Fruit fly (Drosophila melanogaster) whole organism, embryonic: ENCODE measurements around the gene CG15553.

Experiments
- ATbp ChIP-seq: fragments of 200-800 bp; sonication (Bioruptor generic); optimal IDR thresholded peaks from 2 replicates; lab custom pipeline; 2017; ENCODE audit warnings: missing biosample characterization, mild to moderate bottlenecking, missing genetic modification characterization, missing genetic modification reagents
- Aef1 ChIP-seq: fragments of 200-800 bp; sonication (Bioruptor generic); IDR thresholded peaks from 3 replicates; pipeline ENCODE4 v1.3.6; 2022; ENCODE audit warnings: missing biosample characterization, missing genetic modification characterization
- Bteb2 ChIP-seq: fragments of 200-800 bp; sonication (Bioruptor generic); optimal IDR thresholded peaks from 2 replicates; lab custom pipeline; 2016; ENCODE audit warnings: missing biosample characterization, missing genetic modification characterization
- CG10565 ChIP-seq: fragments of 200-800 bp; sonication (Bioruptor generic); optimal IDR thresholded peaks from 3 replicates; lab custom pipeline; 2016; ENCODE audit warnings: missing biosample characterization, mild to moderate bottlenecking, missing genetic modification characterization
- CG11456 ChIP-seq: fragments of 200-800 bp; sonication (Bioruptor generic); IDR thresholded peaks from 3 replicates; pipeline ENCODE4 v1.3.6; 2022; ENCODE audit warnings: missing biosample characterization, missing genetic modification characterization
- CG12391 ChIP-seq: fragments of 200-800 bp; sonication (Bioruptor generic); optimal IDR thresholded peaks from 3 replicates; lab custom pipeline; 2018; ENCODE audit warnings: missing biosample characterization, mild to moderate bottlenecking, missing genetic modification characterization, moderate library complexity
- CG12942 ChIP-seq: fragments of 200-800 bp; sonication (Bioruptor generic); optimal IDR thresholded peaks from 3 replicates; lab custom pipeline; 2016; ENCODE audit warnings: missing biosample characterization, missing genetic modification characterization
- CG14710 ChIP-seq: fragments of 200-800 bp; sonication (Bioruptor generic); optimal IDR thresholded peaks from 3 replicates; lab custom pipeline; 2019; ENCODE audit warnings: missing biosample characterization, mild to moderate bottlenecking, missing genetic modification characterization, moderate library complexity
- CG16813 ChIP-seq: fragments of 200-800 bp; sonication (Bioruptor generic); IDR thresholded peaks from 3 replicates; pipeline ENCODE4 v1.3.6; 2022; ENCODE audit warnings: missing biosample characterization, missing genetic modification characterization; ENCODE audit not compliant: partially characterized antibody
- CG17328 ChIP-seq: fragments of 200-800 bp; sonication (Bioruptor generic); IDR thresholded peaks from 2 replicates; pipeline ENCODE4 v1.3.6; 2022; ENCODE audit warnings: missing biosample characterization, missing genetic modification characterization
- CG17359 ChIP-seq: fragments of 200-800 bp; sonication (Bioruptor generic); optimal IDR thresholded peaks from 3 replicates; lab custom pipeline; 2018; ENCODE audit warnings: missing biosample characterization, mild to moderate bottlenecking, missing genetic modification characterization, moderate library complexity
- CG18011 ChIP-seq: fragments of 200-800 bp; sonication (Bioruptor generic); optimal IDR thresholded peaks from 2 replicates; lab custom pipeline; 2017; ENCODE audit warnings: missing biosample characterization, missing genetic modification characterization, mild to moderate bottlenecking, moderate library complexity, missing genotype
- CG34422 ChIP-seq: fragments of 200-800 bp; sonication (Bioruptor generic); IDR thresholded peaks from 3 replicates; pipeline ENCODE4 v1.3.6; 2022; ENCODE audit warnings: missing biosample characterization, missing genetic modification characterization
- CG43689 ChIP-seq: fragments of 200-800 bp; sonication (Bioruptor generic); IDR thresholded peaks from 2 replicates; pipeline ENCODE4 v1.3.6; 2022; ENCODE audit warnings: missing biosample characterization, missing genetic modification characterization
- CG5953 ChIP-seq: fragments of 200-800 bp; sonication (Bioruptor generic); IDR thresholded peaks from 2 replicates; pipeline ENCODE4 v1.3.6; 2022; ENCODE audit warnings: missing biosample characterization, missing genetic modification characterization
- CG6175 ChIP-seq: fragments of 200-800 bp; sonication (Bioruptor generic); IDR thresholded peaks from 3 replicates; pipeline ENCODE4 v1.3.6; 2022; ENCODE audit warnings: missing biosample characterization, missing genetic modification characterization
- CG6689 ChIP-seq: fragments of 200-800 bp; sonication (Bioruptor generic); IDR thresholded peaks from 2 replicates; pipeline ENCODE4 v1.3.6; 2022; ENCODE audit warnings: missing biosample characterization, missing genetic modification characterization
- CG7745 ChIP-seq: fragments of 200-800 bp; sonication (Bioruptor generic); optimal IDR thresholded peaks from 2 replicates; lab custom pipeline; 2018; ENCODE audit warnings: missing biosample characterization, mild to moderate bottlenecking, missing genetic modification characterization, moderate library complexity
- CG8478 ChIP-seq: fragments of >200 bp; optimal IDR thresholded peaks from 2 replicates; lab custom pipeline; 2018
- CG9215 ChIP-seq: fragments of 200-800 bp; sonication (Bioruptor generic); IDR thresholded peaks from 2 replicates; pipeline ENCODE4 v1.3.6; 2022; ENCODE audit warnings: missing biosample characterization, missing genetic modification characterization
- D19A ChIP-seq: fragments of 200-800 bp; optimal IDR thresholded peaks from 3 replicates; lab custom pipeline; 2019; ENCODE audit warnings: missing biosample characterization, mild to moderate bottlenecking, missing genetic modification characterization, moderate library complexity
- Deaf1 ChIP-seq: fragments of 200-800 bp; optimal IDR thresholded peaks from 3 replicates; lab custom pipeline; 2019; ENCODE audit warnings: missing biosample characterization, mild to moderate bottlenecking, missing genetic modification characterization, moderate library complexity
- Dip2 ChIP-seq: fragments of 200-800 bp; sonication (Bioruptor generic); IDR thresholded peaks from 2 replicates; pipeline ENCODE4 v1.3.6; 2022; ENCODE audit warnings: missing biosample characterization, missing genetic modification characterization
- E2f2 ChIP-seq: fragments of 200-800 bp; sonication (Bioruptor generic); IDR thresholded peaks from 2 replicates; pipeline ENCODE4 v1.3.6; 2022; ENCODE audit warnings: missing biosample characterization, missing genetic modification characterization
- Eip74EF ChIP-seq, 2 experiments: fragments of 200-800 bp in 1 of 2; fragments of >200 bp in 1 of 2; sonication (Bioruptor generic) in 1 of 2; optimal IDR thresholded peaks; 2 replicates each; lab custom pipeline; 2017 to 2019; ENCODE audit warnings: missing biosample characterization in 2 of 2, missing genetic modification characterization in 2 of 2, mild to moderate bottlenecking in 1 of 2, moderate library complexity in 1 of 2
- Mrtf ChIP-seq: fragments of 200-800 bp; sonication (Bioruptor generic); IDR thresholded peaks from 3 replicates; pipeline ENCODE4 v1.3.6; 2022; ENCODE audit warnings: missing biosample characterization, missing genetic modification characterization
- NfI ChIP-seq: fragments of 200-800 bp; sonication (Bioruptor generic); optimal IDR thresholded peaks from 3 replicates; lab custom pipeline; 2018; ENCODE audit warnings: missing biosample characterization, mild to moderate bottlenecking, missing genetic modification characterization, moderate library complexity
- Oaz ChIP-seq: fragments of 200-800 bp; sonication (Bioruptor generic); IDR thresholded peaks from 2 replicates; pipeline ENCODE4 v1.3.6; 2022; ENCODE audit warnings: missing biosample characterization, missing genetic modification characterization
- Tbp ChIP-seq: fragments of >200 bp; optimal IDR thresholded peaks from 2 replicates; lab custom pipeline; 2018; ENCODE audit warnings: missing biosample characterization, missing genetic modification characterization
- Trl ChIP-seq, 3 experiments: fragments of >200 bp in 2 of 3; fragments of 200-800 bp in 1 of 3; sonication (Bioruptor generic) in 1 of 3; optimal IDR thresholded peaks; 2 replicates in 1 of 3; 3 replicates in 2 of 3; lab custom pipeline; 2016 to 2017; ENCODE audit warnings: missing biosample characterization in 1 of 3, missing genetic modification characterization in 1 of 3
- Vsx1 ChIP-seq: fragments of 200-800 bp; sonication (Bioruptor generic); optimal IDR thresholded peaks from 2 replicates; lab custom pipeline; 2017; ENCODE audit warnings: missing biosample characterization, mild to moderate bottlenecking, missing genetic modification characterization, missing genetic modification reagents
- ase ChIP-seq: fragments of 200-800 bp; sonication (Bioruptor generic); IDR thresholded peaks from 3 replicates; pipeline ENCODE4 v1.3.6; 2022; ENCODE audit warnings: missing biosample characterization, missing genetic modification characterization
- caup ChIP-seq: fragments of 200-800 bp; sonication (Bioruptor generic); optimal IDR thresholded peaks from 3 replicates; lab custom pipeline; 2017; ENCODE audit warnings: missing biosample characterization, mild to moderate bottlenecking, missing genetic modification characterization, moderate library complexity; ENCODE audit not compliant: severe bottlenecking
- ems ChIP-seq: fragments of 200-800 bp; sonication (Bioruptor generic); optimal IDR thresholded peaks from 3 replicates; lab custom pipeline; 2016; ENCODE audit warnings: missing biosample characterization, missing genetic modification characterization
- exex ChIP-seq: fragments of 200-800 bp; sonication (Bioruptor generic); optimal IDR thresholded peaks from 4 replicates; lab custom pipeline; 2018; ENCODE audit warnings: missing biosample characterization, mild to moderate bottlenecking, missing genetic modification characterization, moderate library complexity
- gce ChIP-seq: fragments of 200-800 bp; sonication (Bioruptor generic); IDR thresholded peaks from 3 replicates; pipeline ENCODE4 v1.3.6; 2022; ENCODE audit warnings: missing biosample characterization, missing genetic modification characterization
- gem ChIP-seq: fragments of 200-800 bp; sonication (Bioruptor generic); optimal IDR thresholded peaks from 2 replicates; lab custom pipeline; 2019; ENCODE audit warnings: missing biosample characterization, mild to moderate bottlenecking, missing genetic modification characterization, moderate library complexity
- gsb ChIP-seq: fragments of 200-800 bp; sonication (Bioruptor generic); IDR thresholded peaks from 2 replicates; pipeline ENCODE4 v1.3.6; 2022; ENCODE audit warnings: missing biosample characterization, missing genetic modification characterization
- kay ChIP-seq: fragments of 200-800 bp; sonication (Bioruptor generic); optimal IDR thresholded peaks from 2 replicates; lab custom pipeline; 2016; ENCODE audit warnings: missing biosample characterization, missing genetic modification characterization
- klu ChIP-seq: fragments of 200-800 bp; sonication (Bioruptor generic); IDR thresholded peaks from 2 replicates; pipeline ENCODE4 v1.3.6; 2022; ENCODE audit warnings: missing biosample characterization, missing genetic modification characterization
- org-1 ChIP-seq: fragments of 200-800 bp; sonication (Bioruptor generic); optimal IDR thresholded peaks from 2 replicates; lab custom pipeline; 2017; ENCODE audit warnings: missing biosample characterization, missing genetic modification characterization
- sens ChIP-seq: fragments of 200-800 bp; sonication (Bioruptor generic); peaks from one replicate; lab custom pipeline; 2016; ENCODE audit warnings: missing biosample characterization, missing genetic modification characterization
- sima ChIP-seq: fragments of 200-800 bp; sonication (Bioruptor generic); optimal IDR thresholded peaks from 2 replicates; lab custom pipeline; 2016; ENCODE audit warnings: missing biosample characterization, missing genetic modification characterization
- slou ChIP-seq: fragments of 200-800 bp; sonication (Bioruptor generic); optimal IDR thresholded peaks from 3 replicates; lab custom pipeline; 2016; ENCODE audit warnings: missing biosample characterization, missing genetic modification characterization
- toy ChIP-seq: fragments of 200-800 bp; sonication (Bioruptor generic); IDR thresholded peaks from 2 replicates; pipeline ENCODE4 v1.3.6; 2022; ENCODE audit warnings: missing biosample characterization, missing genetic modification characterization
- twi ChIP-seq: fragments of 200-800 bp; optimal IDR thresholded peaks from 2 replicates; lab custom pipeline; 2019; ENCODE audit warnings: missing biosample characterization, mild to moderate bottlenecking, missing genetic modification characterization, moderate library complexity
- tx ChIP-seq: fragments of 200-800 bp; sonication (Bioruptor generic); optimal IDR thresholded peaks from 2 replicates; lab custom pipeline; 2016; ENCODE audit warnings: missing biosample characterization, missing genetic modification characterization
- wek ChIP-seq: fragments of 200-800 bp; sonication (Bioruptor generic); optimal IDR thresholded peaks from 3 replicates; lab custom pipeline; 2018; ENCODE audit warnings: missing biosample characterization, mild to moderate bottlenecking, missing genetic modification characterization, moderate library complexity
- zfh1 ChIP-seq: fragments of 200-800 bp; sonication (Bioruptor generic); IDR thresholded peaks from 3 replicates; pipeline ENCODE4 v1.3.6; 2022; ENCODE audit warnings: missing biosample characterization, missing genetic modification characterization

Gene CG15553

DNA sequence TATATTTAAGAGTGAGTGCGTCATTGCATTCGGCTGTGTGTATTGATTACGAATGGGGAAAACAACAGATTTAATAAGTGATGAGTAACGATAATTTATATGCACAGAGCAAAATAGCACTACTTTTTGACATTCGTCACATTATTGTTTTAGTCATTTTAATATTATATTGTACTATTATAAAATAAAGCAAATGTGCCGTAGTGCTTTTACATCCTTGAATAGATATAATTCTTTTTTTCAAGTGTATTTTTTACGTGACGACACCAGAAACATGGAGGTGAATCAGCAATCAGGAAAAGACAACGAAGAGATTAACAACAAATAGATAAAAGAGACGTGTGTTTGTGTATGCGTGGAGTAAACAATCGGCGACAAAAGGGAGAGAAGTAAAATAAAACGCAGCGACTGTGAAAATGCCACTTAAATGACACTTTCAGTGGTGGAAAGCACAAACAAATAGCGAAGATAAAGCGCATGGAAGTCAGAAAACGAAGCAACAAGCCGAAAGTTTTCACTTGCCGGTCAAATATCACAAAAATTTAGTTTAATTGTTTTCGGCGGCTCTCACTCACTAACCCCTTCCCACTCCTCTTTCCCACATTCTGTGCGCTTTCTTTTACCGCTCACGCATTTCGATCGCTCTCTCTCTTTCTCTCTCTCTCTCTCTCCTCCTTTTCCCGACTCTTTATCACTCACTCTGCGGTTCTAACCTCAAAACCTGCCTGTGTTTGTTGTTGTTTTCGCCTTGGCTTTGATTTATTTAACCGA, 41.7 kb downstream of the CG15553 start (continued):
- TF ChIP-seq CG34422 (GFP tag; lab: Robert Waterston, UW), result peak; percentile 68; the same call in 2 of the 3 replicates
- peak; percentile 17 for TF ChIP-seq slou
- no peak for TF ChIP-seq CG7745 (tag; lab: Kevin White, UChicago)
- TF ChIP-seq CG17359 (tag; lab: Kevin White, UChicago), result peak; percentile 92
- TF ChIP-seq toy, result no peak
- peak; percentile 88 for TF ChIP-seq ATbp
- peak; percentile 80 for TF ChIP-seq caup (GFP tag; lab: Kevin White, UChicago)
- peak; percentile 38 for TF ChIP-seq Bteb2 (GFP tag; lab: Kevin White, UChicago)
- peak; percentile 71 for TF ChIP-seq sens
- TF ChIP-seq Trl (optimal IDR thresholded peaks at IDR 0.05; lab: Kevin White, UChicago), result peak; percentile 86 to 87
- no peak for TF ChIP-seq Trl (GFP tag; optimal IDR thresholded peaks at IDR 0.05; lab: Kevin White, UChicago)
- TF ChIP-seq ems (GFP tag; lab: Kevin White, UChicago), result peak; percentile 8
- TF ChIP-seq gsb (GFP tag; lab: Robert Waterston, UW), result no peak
- peak; percentile 86 for TF ChIP-seq CG6689
- TF ChIP-seq ase (GFP tag; lab: Robert Waterston, UW), result peak; percentile 74; the same call in 2 of the 3 replicates
- no peak for TF ChIP-seq klu (GFP tag; lab: Robert Waterston, UW)
- no peak for TF ChIP-seq Dip2 (GFP tag; lab: Robert Waterston, UW)
- TF ChIP-seq org-1 (GFP tag; lab: Kevin White, UChicago), result peak; percentile 74
- TF ChIP-seq Eip74EF (GFP tag; optimal IDR thresholded peaks at IDR 0.05; lab: Kevin White, UChicago), result peak in 1 of 2 experiments; percentile 87
- peak; percentile 83 for TF ChIP-seq zfh1 (GFP tag; lab: Robert Waterston, UW)
- TF ChIP-seq CG8478 (lab: Kevin White, UChicago), result no peak
- TF ChIP-seq gem, result peak; percentile 92
- peak; percentile 47 for TF ChIP-seq E2f2 (GFP tag; lab: Robert Waterston, UW)
- TF ChIP-seq Aef1 (GFP tag; lab: Robert Waterston, UW), result peak; percentile 79
- peak; percentile 88 for TF ChIP-seq CG14710 (tag; lab: Kevin White, UChicago)
- peak; percentile 85 for TF ChIP-seq CG12391
- TF ChIP-seq D19A, result peak; percentile 85
- TF ChIP-seq CG6175 (GFP tag; lab: Robert Waterston, UW), result peak; percentile 56; the same call in 1 of the 3 replicates
- no peak for TF ChIP-seq CG10565 (GFP tag; lab: Kevin White, UChicago)
- peak; percentile 53; the same call in 1 of the 2 replicates for TF ChIP-seq CG9215 (GFP tag; lab: Robert Waterston, UW)
- TF ChIP-seq CG43689 (GFP tag; lab: Robert Waterston, UW), result no peak
- TF ChIP-seq kay (GFP tag; lab: Kevin White, UChicago), result peak; percentile 90
- peak; percentile 69 for TF ChIP-seq Vsx1 (GFP tag; lab: Kevin White, UChicago)
- peak; percentile 58 for TF ChIP-seq twi
- peak; percentile 59 for TF ChIP-seq exex (tag; lab: Kevin White, UChicago)
- peak; percentile 69 for TF ChIP-seq CG12942 (GFP tag; lab: Kevin White, UChicago)
- peak; percentile 51 for TF ChIP-seq wek (GFP tag; lab: Kevin White, UChicago)
- TF ChIP-seq Oaz (GFP tag; lab: Robert Waterston, UW), result no peak
- TF ChIP-seq CG17328 (GFP tag; lab: Robert Waterston, UW), result peak; percentile 85
- TF ChIP-seq CG5953, result peak; percentile 76
- TF ChIP-seq tx (GFP tag; lab: Kevin White, UChicago), result no peak
- TF ChIP-seq Tbp, result no peak
- TF ChIP-seq CG18011 (GFP tag; lab: Kevin White, UChicago), result peak; percentile 55
- 0 out of 3 replicates have a peak, but pooled peaks have one; percentile 70 for TF ChIP-seq gce (GFP tag; lab: Robert Waterston, UW)
- TF ChIP-seq sima, result no peak
- TF ChIP-seq Mrtf (GFP tag; lab: Robert Waterston, UW), result peak; percentile 66; the same call in 2 of the 3 replicates
- no peak for TF ChIP-seq CG16813 (GFP tag; lab: Robert Waterston, UW)
- TF ChIP-seq NfI, result peak; percentile 81
- peak; percentile 45; the same call in 1 of the 3 replicates for TF ChIP-seq CG11456
- peak; percentile 58 for TF ChIP-seq Deaf1 (tag; lab: Kevin White, UChicago)
